Worm (Caenorhabditis elegans): ENCODE data around the gene srbc-16.

The srbc-16 gene

ce11 chrV:2146795-2147194 lies 35.0 kb upstream of the srbc-16 start, which contains the start of gene srbc-20:
TSS of gene srbc-20 (plus strand) at chrV:2147095.
- TF ChIP-seq flt-1 (GFP tag; IDR thresholded peaks at IDR 0.05), result no peak

DNA sequence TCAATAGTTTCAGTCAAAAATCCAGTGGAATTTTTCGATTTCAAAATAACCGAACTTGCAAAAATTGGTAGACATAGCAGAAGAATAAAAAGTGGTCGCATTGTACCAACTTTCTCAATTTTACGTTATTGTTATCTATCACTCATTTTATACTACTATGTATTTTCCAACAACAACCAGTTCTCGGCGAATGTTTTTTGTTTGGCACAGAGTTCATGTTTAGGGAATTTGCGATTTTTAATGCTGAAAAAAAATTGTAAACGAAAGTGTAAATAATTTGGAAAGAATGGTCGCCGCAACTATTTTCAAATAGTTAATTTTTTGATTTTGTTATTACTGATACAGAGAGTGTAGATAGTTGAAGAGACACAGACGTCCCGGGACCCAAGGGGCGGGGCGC lies 32.4 kb upstream of the srbc-16 start, which contains the start of gene C45H4.21:
Gene C45H4.21, minus strand, starts transcription at position 101 of the 400 bp plus-strand sequence.
- TF ChIP-seq klf-2 (GFP tag; conservative IDR thresholded peaks at IDR 0.05) (no peak), ref-1 (GFP tag; conservative IDR thresholded peaks at IDR 0.05) (no peak), cog-1 (tag; optimal IDR thresholded peaks at IDR 0.05) (no peak), ztf-29 (GFP tag; IDR thresholded peaks at IDR 0.05) (no peak), tab-1 (GFP tag; IDR thresholded peaks at IDR 0.05) (no peak), T22C8.4 (GFP tag; IDR thresholded peaks at IDR 0.05) (no peak), ztf-23 (GFP tag; IDR thresholded peaks at IDR 0.05) (no peak), med-1 (GFP tag; optimal IDR thresholded peaks at IDR 0.05; ENCODE audit: insufficient read depth) (no peak), flt-1 (GFP tag; IDR thresholded peaks at IDR 0.05) (no peak)

- no peak for TF ChIP-seq ztf-29 (GFP tag; IDR thresholded peaks at IDR 0.05)
- TF ChIP-seq ref-1 (GFP tag; conservative IDR thresholded peaks at IDR 0.05), result no peak
- no peak for TF ChIP-seq T22C8.4 (GFP tag; IDR thresholded peaks at IDR 0.05)
- TF ChIP-seq ztf-23 (GFP tag; IDR thresholded peaks at IDR 0.05), result no peak
- TF ChIP-seq med-1 (GFP tag; optimal IDR thresholded peaks at IDR 0.05; ENCODE audit: insufficient read depth), result no peak
- TF ChIP-seq flt-1 (GFP tag; IDR thresholded peaks at IDR 0.05), result no peak
- TF ChIP-seq cog-1 (tag; optimal IDR thresholded peaks at IDR 0.05), result no peak
- no peak for TF ChIP-seq klf-2 (GFP tag; conservative IDR thresholded peaks at IDR 0.05)
- TF ChIP-seq tab-1 (GFP tag; IDR thresholded peaks at IDR 0.05), result no peak
These were observed 31.0 kb upstream of the srbc-16 start, which contains the start of gene C45H4.13 for ce11 chrV:2150876-2151275. TSS of gene C45H4.13 (minus strand) at chrV:2150976.

ce11 chrV:2151458-2151857 lies 30.4 kb upstream of the srbc-16 start, which contains the start of gene srbc-24:
TSS of gene srbc-24 (plus strand) at chrV:2151758.
- TF ChIP-seq tab-1 (GFP tag; IDR thresholded peaks at IDR 0.05) (no peak), cog-1 (tag; optimal IDR thresholded peaks at IDR 0.05) (no peak), med-1 (GFP tag; optimal IDR thresholded peaks at IDR 0.05; ENCODE audit: insufficient read depth) (no peak), ztf-23 (GFP tag; IDR thresholded peaks at IDR 0.05) (no peak), ref-1 (GFP tag; conservative IDR thresholded peaks at IDR 0.05) (no peak), ztf-29 (GFP tag; IDR thresholded peaks at IDR 0.05) (no peak), T22C8.4 (GFP tag; IDR thresholded peaks at IDR 0.05) (no peak)

- no peak for TF ChIP-seq cog-1 (tag; optimal IDR thresholded peaks at IDR 0.05)
- no peak for TF ChIP-seq T22C8.4 (GFP tag; IDR thresholded peaks at IDR 0.05)
- TF ChIP-seq ztf-29 (GFP tag; IDR thresholded peaks at IDR 0.05), result no peak
- TF ChIP-seq klf-2 (GFP tag; conservative IDR thresholded peaks at IDR 0.05), result no peak
- no peak for TF ChIP-seq ref-1 (GFP tag; conservative IDR thresholded peaks at IDR 0.05)
- TF ChIP-seq flt-1 (GFP tag; IDR thresholded peaks at IDR 0.05), result no peak
- TF ChIP-seq tab-1 (GFP tag; IDR thresholded peaks at IDR 0.05), result no peak
- no peak for TF ChIP-seq ztf-23 (GFP tag; IDR thresholded peaks at IDR 0.05)
- no peak for TF ChIP-seq med-1 (GFP tag; optimal IDR thresholded peaks at IDR 0.05; ENCODE audit: insufficient read depth)
These were observed 28.6 kb upstream of the srbc-16 start, which contains the start of gene srbc-23 for ce11 chrV:2153274-2153673. TSS of gene srbc-23 (plus strand) at chrV:2153574.

DNA sequence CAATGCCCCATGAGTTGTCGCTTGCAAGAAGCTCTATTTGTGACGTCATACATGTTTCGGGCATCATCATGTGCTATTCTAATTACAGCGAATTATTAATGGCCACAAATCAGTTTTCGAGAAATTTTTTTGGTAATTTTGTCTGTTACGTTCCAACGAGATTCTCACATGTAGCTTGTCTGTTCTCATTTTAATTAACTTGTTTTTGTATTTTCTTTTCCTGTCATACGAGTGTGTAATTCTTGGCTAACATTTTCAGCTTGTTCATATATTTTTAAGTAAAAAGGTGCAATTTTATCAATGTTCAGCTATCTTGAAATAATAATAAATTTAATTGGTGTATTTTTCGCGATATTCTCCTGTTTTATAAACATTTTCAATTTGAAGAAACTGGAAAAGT lies 26.6 kb upstream of the srbc-16 start, which contains the start of gene srbc-21:
Gene srbc-21, plus strand, starts transcription at position 301 of the 400 bp plus-strand sequence.
- no peak for TF ChIP-seq flt-1 (GFP tag; IDR thresholded peaks at IDR 0.05)
- TF ChIP-seq T22C8.4 (GFP tag; IDR thresholded peaks at IDR 0.05), result no peak
- TF ChIP-seq tab-1 (GFP tag; IDR thresholded peaks at IDR 0.05), result no peak
- no peak for TF ChIP-seq med-1 (GFP tag; optimal IDR thresholded peaks at IDR 0.05; ENCODE audit: insufficient read depth)
- TF ChIP-seq ztf-23 (GFP tag; IDR thresholded peaks at IDR 0.05), result no peak
- no peak for TF ChIP-seq ref-1 (GFP tag; conservative IDR thresholded peaks at IDR 0.05)

DNA sequence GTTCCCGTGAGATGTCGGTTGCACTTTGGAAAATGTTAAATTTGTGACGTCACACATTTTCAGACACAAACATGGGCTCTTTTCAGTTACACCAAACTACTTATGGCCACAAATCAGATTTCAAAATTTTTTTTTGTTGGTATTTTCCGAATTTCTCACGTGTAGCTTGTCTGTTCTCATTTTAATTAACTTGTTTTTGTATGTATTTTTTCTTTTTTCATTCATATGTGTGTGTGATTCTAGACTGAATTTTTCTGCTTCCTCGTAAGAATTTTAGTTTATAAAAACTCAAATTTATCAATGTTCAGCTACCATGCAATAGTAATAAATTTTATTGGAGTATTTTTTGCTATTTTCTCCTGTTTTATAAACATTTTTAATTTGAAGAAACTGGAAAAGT lies 25.0 kb upstream of the srbc-16 start, which contains the start of gene srbc-22:
Gene srbc-22, plus strand, starts transcription at position 301 of the 400 bp plus-strand sequence.
- TF ChIP-seq ztf-29 (GFP tag; IDR thresholded peaks at IDR 0.05) (no peak), ref-1 (GFP tag; conservative IDR thresholded peaks at IDR 0.05) (no peak), ztf-23 (GFP tag; IDR thresholded peaks at IDR 0.05) (no peak), flt-1 (GFP tag; IDR thresholded peaks at IDR 0.05) (no peak), klf-2 (GFP tag; conservative IDR thresholded peaks at IDR 0.05) (no peak), T22C8.4 (GFP tag; IDR thresholded peaks at IDR 0.05) (no peak), tab-1 (GFP tag; IDR thresholded peaks at IDR 0.05) (no peak), cog-1 (tag; optimal IDR thresholded peaks at IDR 0.05) (no peak), med-1 (GFP tag; optimal IDR thresholded peaks at IDR 0.05; ENCODE audit: insufficient read depth) (no peak)

DNA sequence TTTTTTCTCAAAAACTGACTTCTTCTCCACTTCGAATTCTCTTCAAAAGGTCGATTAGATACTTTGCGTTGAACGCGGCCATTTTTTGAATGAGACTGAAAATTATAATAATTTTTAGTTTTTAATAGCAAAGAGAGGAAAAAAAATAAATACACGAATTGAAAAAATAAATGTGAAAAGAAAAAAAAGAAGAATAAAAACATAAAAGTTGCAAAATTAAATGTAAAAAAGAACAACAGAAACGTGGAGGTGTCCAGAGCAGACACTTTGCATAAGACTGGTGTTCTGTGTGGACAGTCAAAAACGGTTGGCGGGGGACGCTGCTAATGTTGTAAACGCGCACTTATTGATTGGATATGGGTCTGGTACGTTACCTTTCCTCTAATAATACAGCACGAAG lies 22.5 kb upstream of the srbc-16 start, which contains the start of gene C45H4.14:
Gene C45H4.14, minus strand, starts transcription at position 101 of the 400 bp plus-strand sequence.
- TF ChIP-seq cog-1 (tag; optimal IDR thresholded peaks at IDR 0.05) (no peak), ref-1 (GFP tag; conservative IDR thresholded peaks at IDR 0.05) (no peak), T22C8.4 (GFP tag; IDR thresholded peaks at IDR 0.05) (no peak), flt-1 (GFP tag; IDR thresholded peaks at IDR 0.05) (no peak), ztf-29 (GFP tag; IDR thresholded peaks at IDR 0.05) (no peak), ztf-23 (GFP tag; IDR thresholded peaks at IDR 0.05) (no peak), tab-1 (GFP tag; IDR thresholded peaks at IDR 0.05) (no peak), klf-2 (GFP tag; conservative IDR thresholded peaks at IDR 0.05) (no peak), med-1 (GFP tag; optimal IDR thresholded peaks at IDR 0.05; ENCODE audit: insufficient read depth) (no peak)

DNA sequence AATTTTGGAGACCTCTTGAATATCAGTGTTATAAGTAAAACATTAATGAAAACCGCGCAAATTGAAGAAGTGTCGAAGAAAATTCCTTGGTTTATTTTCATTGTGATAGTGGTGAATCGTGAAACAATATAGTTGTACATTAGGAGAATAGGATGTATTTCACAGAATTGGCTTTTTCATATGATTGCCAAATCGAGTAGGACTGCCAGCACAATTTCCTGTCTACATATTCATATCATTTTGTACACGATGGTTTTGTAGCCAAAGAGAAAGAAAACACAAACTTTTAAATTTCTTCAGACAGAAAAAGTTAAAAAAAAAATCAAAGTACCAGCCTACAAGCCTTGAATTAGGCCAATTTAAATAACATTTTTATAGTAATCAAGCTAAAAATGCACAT lies 18.1 kb upstream of the srbc-16 start, which contains the start of gene str-255:
Gene str-255, minus strand, starts transcription at position 101 of the 400 bp plus-strand sequence.
- TF ChIP-seq ztf-23 (GFP tag; IDR thresholded peaks at IDR 0.05) (no peak), ztf-29 (GFP tag; IDR thresholded peaks at IDR 0.05) (no peak), flt-1 (GFP tag; IDR thresholded peaks at IDR 0.05) (no peak), ref-1 (GFP tag; conservative IDR thresholded peaks at IDR 0.05) (no peak), klf-2 (GFP tag; conservative IDR thresholded peaks at IDR 0.05) (no peak), cog-1 (tag; optimal IDR thresholded peaks at IDR 0.05) (no peak), tab-1 (GFP tag; IDR thresholded peaks at IDR 0.05) (no peak), med-1 (GFP tag; optimal IDR thresholded peaks at IDR 0.05; ENCODE audit: insufficient read depth) (no peak), T22C8.4 (GFP tag; IDR thresholded peaks at IDR 0.05) (no peak)

ce11 chrV:2166679-2167078 lies 15.2 kb upstream of the srbc-16 start, which contains the start of gene srbc-19:
TSS of gene srbc-19 (minus strand) at chrV:2166779.
- no peak for TF ChIP-seq klf-2 (GFP tag; conservative IDR thresholded peaks at IDR 0.05)
- TF ChIP-seq flt-1 (GFP tag; IDR thresholded peaks at IDR 0.05), result no peak
- no peak for TF ChIP-seq tab-1 (GFP tag; IDR thresholded peaks at IDR 0.05)
- no peak for TF ChIP-seq cog-1 (tag; optimal IDR thresholded peaks at IDR 0.05)
- no peak for TF ChIP-seq ref-1 (GFP tag; conservative IDR thresholded peaks at IDR 0.05)
- TF ChIP-seq med-1 (GFP tag; optimal IDR thresholded peaks at IDR 0.05; ENCODE audit: insufficient read depth), result no peak
- TF ChIP-seq ztf-23 (GFP tag; IDR thresholded peaks at IDR 0.05), result no peak
- TF ChIP-seq T22C8.4 (GFP tag; IDR thresholded peaks at IDR 0.05), result no peak
- no peak for TF ChIP-seq ztf-29 (GFP tag; IDR thresholded peaks at IDR 0.05)

Measured in whole organism, midembryonic.